Fruit fly (Drosophila melanogaster) whole organism, embryonic: ENCODE results near the gene Jhbp12.

Experiments used
- Adf1 ChIP-seq: fragments of 200-800 bp; sonication (Bioruptor generic); IDR thresholded peaks from 2 replicates; pipeline ENCODE4 v1.3.6; 2022; ENCODE audit warnings: missing biosample characterization, missing genetic modification characterization
- BEAF-32 ChIP-seq: fragments of 200-800 bp; sonication (Bioruptor generic); optimal IDR thresholded peaks from 3 replicates; lab custom pipeline; 2017; ENCODE audit warnings: missing biosample characterization, missing genetic modification characterization, mild to moderate bottlenecking, moderate library complexity, missing genetic modification reagents
- Blimp-1 ChIP-seq: fragments of 200-800 bp; sonication (Bioruptor generic); optimal IDR thresholded peaks from 3 replicates; lab custom pipeline; 2018; ENCODE audit warnings: missing biosample characterization, missing genetic modification characterization, mild to moderate bottlenecking, moderate library complexity, missing genetic modification reagents
- CG14441 ChIP-seq: fragments of 200-800 bp; sonication (Bioruptor generic); IDR thresholded peaks from 2 replicates; pipeline ENCODE4 v1.3.6; 2022; ENCODE audit warnings: missing biosample characterization, missing genetic modification characterization
- CG14710 ChIP-seq: fragments of 200-800 bp; sonication (Bioruptor generic); optimal IDR thresholded peaks from 3 replicates; lab custom pipeline; 2019; ENCODE audit warnings: missing biosample characterization, mild to moderate bottlenecking, missing genetic modification characterization, moderate library complexity
- CG17568 ChIP-seq: fragments of 200-800 bp; sonication (Bioruptor generic); optimal IDR thresholded peaks from 2 replicates; lab custom pipeline; 2018; ENCODE audit warnings: missing biosample characterization, mild to moderate bottlenecking, missing genetic modification characterization, moderate library complexity
- CG17802 ChIP-seq: fragments of 200-800 bp; sonication (Bioruptor generic); optimal IDR thresholded peaks from 2 replicates; lab custom pipeline; 2018; ENCODE audit warnings: missing biosample characterization, mild to moderate bottlenecking, missing genetic modification characterization, moderate library complexity
- CG8290 ChIP-seq, 3 experiments: fragments of 200-800 bp; sonication (Bioruptor generic); optimal IDR thresholded peaks; 2 replicates each; lab custom pipeline; 2016 to 2019; ENCODE audit warnings: missing biosample characterization in 3 of 3, missing genetic modification characterization in 3 of 3, mild to moderate bottlenecking in 2 of 3, moderate library complexity in 1 of 3
- CG8924 ChIP-seq: fragments of 200-800 bp; optimal IDR thresholded peaks from 3 replicates; lab custom pipeline; 2019; ENCODE audit warnings: missing biosample characterization, mild to moderate bottlenecking, missing genetic modification characterization, moderate library complexity
- Myb ChIP-seq: fragments of 200-800 bp; sonication (Bioruptor generic); optimal IDR thresholded peaks from 2 replicates; lab custom pipeline; 2016; ENCODE audit warnings: missing biosample characterization, missing genetic modification characterization
- Pdp1 ChIP-seq, 2 experiments: fragments of 200-800 bp; sonication (Bioruptor generic); optimal IDR thresholded peaks; 3 replicates each; lab custom pipeline; 2016; ENCODE audit warnings: missing biosample characterization in 2 of 2, missing genetic modification characterization in 2 of 2, mild to moderate bottlenecking in 1 of 2, moderate library complexity in 1 of 2
- Rfx ChIP-seq: fragments of 200-800 bp; sonication (Bioruptor generic); IDR thresholded peaks from 2 replicates; pipeline ENCODE4 v1.3.6; 2022; ENCODE audit warnings: missing biosample characterization, missing genetic modification characterization
- Sry-β ChIP-seq: fragments of 200-800 bp; sonication (Bioruptor generic); optimal IDR thresholded peaks from 2 replicates; lab custom pipeline; 2018; ENCODE audit warnings: missing biosample characterization, mild to moderate bottlenecking, missing genetic modification characterization, moderate library complexity
- cato ChIP-seq: fragments of 200-800 bp; sonication (Bioruptor generic); optimal IDR thresholded peaks from 2 replicates; lab custom pipeline; 2016; ENCODE audit warnings: missing biosample characterization, missing genetic modification characterization, borderline replicate concordance
- corto ChIP-seq: fragments of 200-800 bp; sonication (Bioruptor generic); optimal IDR thresholded peaks from 2 replicates; lab custom pipeline; 2016; ENCODE audit warnings: missing biosample characterization, mild to moderate bottlenecking, missing genetic modification characterization, moderate library complexity
- ftz-f1 ChIP-seq: fragments of 200-800 bp; sonication (Bioruptor generic); optimal IDR thresholded peaks from 2 replicates; lab custom pipeline; 2016; ENCODE audit warnings: missing biosample characterization, missing genetic modification characterization
- prd ChIP-seq, 3 experiments: fragments of >200 bp in 2 of 3; fragments of 200-800 bp in 1 of 3; sonication (Bioruptor generic) in 1 of 3; optimal IDR thresholded peaks in 2 of 3; IDR thresholded peaks in 1 of 3; 2 replicates in 2 of 3; 3 replicates in 1 of 3; pipeline versions ENCODE4 v1.3.6 to Lab custom; 2017 to 2022; ENCODE audit warnings: missing biosample characterization in 1 of 3, missing genetic modification characterization in 1 of 3
- salm ChIP-seq: fragments of 200-800 bp; sonication (Bioruptor generic); optimal IDR thresholded peaks from 2 replicates; lab custom pipeline; 2018; ENCODE audit warnings: missing biosample characterization, mild to moderate bottlenecking, missing genetic modification characterization
- tio ChIP-seq: fragments of 200-800 bp; sonication (Bioruptor generic); optimal IDR thresholded peaks from 2 replicates; lab custom pipeline; 2017; ENCODE audit warnings: missing biosample characterization, missing genetic modification characterization, inconsistent platforms

The Jhbp12 gene

DNA sequence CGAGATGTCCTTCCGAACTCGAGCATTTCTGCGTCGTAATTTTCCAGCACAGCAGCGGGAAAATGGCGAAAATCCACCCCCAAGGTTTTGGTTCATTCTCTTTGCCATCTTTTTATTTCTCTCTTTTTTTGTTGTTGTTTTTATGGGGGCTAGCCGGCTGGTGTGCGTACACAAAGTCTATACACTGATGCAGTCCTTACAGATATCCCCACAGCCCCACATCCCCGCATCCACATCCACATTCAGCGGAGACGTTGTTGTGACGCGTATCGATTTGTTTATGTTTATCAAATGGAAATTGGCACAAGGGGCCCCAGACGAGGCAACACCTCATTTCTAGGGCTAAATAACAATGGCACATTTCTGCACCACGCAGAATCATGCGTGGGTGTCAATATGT is 50.5 kb downstream of the Jhbp12 start (continued):
- TF ChIP-seq cato (GFP tag; lab: Kevin White, UChicago) (no peak), CG17802 (no peak), prd (optimal IDR thresholded peaks at IDR 0.05; lab: Kevin White, UChicago) (no peak), prd (GFP tag; IDR thresholded peaks at IDR 0.05; lab: Robert Waterston, UW) (no peak), Adf1 (GFP tag; lab: Robert Waterston, UW) (no peak), BEAF-32 (GFP tag; lab: Kevin White, UChicago) (no peak), CG8924 (tag; lab: Kevin White, UChicago) (no peak), ftz-f1 (no peak), CG14710 (no peak), Sry-β (GFP tag; lab: Kevin White, UChicago) (no peak), tio (no peak), CG8290 (GFP tag; optimal IDR thresholded peaks at IDR 0.05; lab: Kevin White, UChicago) (no peak), CG8290 (tag; optimal IDR thresholded peaks at IDR 0.05; lab: Kevin White, UChicago) (peak in 1 of 2 experiments; percentile 4), salm (tag; lab: Kevin White, UChicago) (no peak), CG17568 (no peak), Myb (GFP tag; lab: Kevin White, UChicago) (no peak), Rfx (GFP tag; lab: Robert Waterston, UW) (peak; percentile 18; the same call in 1 of the 2 replicates)

- TF ChIP-seq Blimp-1 (no peak), Pdp1 (GFP tag; optimal IDR thresholded peaks at IDR 0.05; lab: Kevin White, UChicago) (peak in 1 of 2 experiments; percentile 29), corto (GFP tag; lab: Kevin White, UChicago) (peak; percentile 9), CG14441 (GFP tag; lab: Robert Waterston, UW) (no peak)
Measured at dm6 chr3R:24575787-24576413, 51.3 kb downstream of the Jhbp12 start.
